Fruit fly (Drosophila melanogaster): ENCODE measurements around the gene Twdlalpha.

dm6 chrX:16757645-16758044 lies 15.0 kb downstream of the Twdlalpha start:
- TF ChIP-seq GATAd (GFP tag; optimal IDR thresholded peaks at IDR 0.05): no peak
- no peak for TF ChIP-seq fru (GFP tag; optimal IDR thresholded peaks at IDR 0.05)
- TF ChIP-seq CG32264 (GFP tag; optimal IDR thresholded peaks at IDR 0.05): no peak
- TF ChIP-seq Sp1 (GFP tag; optimal IDR thresholded peaks at IDR 0.05): no peak
- no peak for TF ChIP-seq h (GFP tag; optimal IDR thresholded peaks at IDR 0.05)
- TF ChIP-seq pan (optimal IDR thresholded peaks at IDR 0.05): no peak
- no peak for TF ChIP-seq brk (GFP tag; optimal IDR thresholded peaks at IDR 0.05)
- TF ChIP-seq CrebA (GFP tag; optimal IDR thresholded peaks at IDR 0.05; ENCODE audit: borderline replicate concordance): no peak
- TF ChIP-seq Myc (optimal IDR thresholded peaks at IDR 0.05): no peak
- TF ChIP-seq foxo (GFP tag; optimal IDR thresholded peaks at IDR 0.05): no peak
- TF ChIP-seq Hnf4 (GFP tag; optimal IDR thresholded peaks at IDR 0.05): no peak
- no peak for TF ChIP-seq Abd-B (GFP tag; optimal IDR thresholded peaks at IDR 0.05)

Data from whole organism, wandering third instar larva.